Fruit fly (Drosophila melanogaster) whole organism, embryonic: ENCODE data around the gene CG5969.
A peak's percentile ranks its signal among the peaks of the same experiment; 100 is the strongest.

Experiments used
- Bteb2 ChIP-seq: fragments of 200-800 bp; sonication (Bioruptor generic); optimal IDR thresholded peaks from 2 replicates; lab custom pipeline; 2016; ENCODE audit warnings: missing biosample characterization, missing genetic modification characterization
- CG11093 ChIP-seq: fragments of 200-800 bp; sonication (Bioruptor generic); IDR thresholded peaks from 3 replicates; pipeline ENCODE4 v1.3.6; 2022; ENCODE audit warnings: missing biosample characterization, missing genetic modification characterization
- CG11695 ChIP-seq: fragments of 200-800 bp; sonication (Bioruptor generic); IDR thresholded peaks from 3 replicates; pipeline ENCODE4 v1.3.6; 2022; ENCODE audit warnings: missing biosample characterization, missing genetic modification characterization
- CG12744 ChIP-seq: fragments of 200-800 bp; sonication (Bioruptor generic); optimal IDR thresholded peaks from 2 replicates; lab custom pipeline; 2016; ENCODE audit warnings: missing biosample characterization, missing genetic modification characterization
- CG13624 ChIP-seq: fragments of 200-800 bp; sonication (Bioruptor generic); optimal IDR thresholded peaks from 2 replicates; lab custom pipeline; 2016; ENCODE audit warnings: missing biosample characterization, missing genetic modification characterization
- CG15073 ChIP-seq: fragments of 200-800 bp; sonication (Bioruptor generic); optimal IDR thresholded peaks from 2 replicates; lab custom pipeline; 2016; ENCODE audit warnings: missing biosample characterization, missing genetic modification characterization
- CG18619 ChIP-seq: fragments of 200-800 bp; sonication (Bioruptor generic); optimal IDR thresholded peaks from 3 replicates; lab custom pipeline; 2017; ENCODE audit warnings: missing biosample characterization, mild to moderate bottlenecking, missing genetic modification characterization
- CG2120 ChIP-seq: fragments of 200-800 bp; sonication (Bioruptor generic); optimal IDR thresholded peaks from 3 replicates; lab custom pipeline; 2016; ENCODE audit warnings: missing biosample characterization, missing genetic modification characterization
- CG4617 ChIP-seq: fragments of 200-800 bp; sonication (Bioruptor generic); optimal IDR thresholded peaks from 3 replicates; lab custom pipeline; 2016; ENCODE audit warnings: missing biosample characterization, missing genetic modification characterization, borderline replicate concordance
- CG4707 ChIP-seq: fragments of 200-800 bp; sonication (Bioruptor generic); optimal IDR thresholded peaks from 2 replicates; lab custom pipeline; 2018; ENCODE audit warnings: missing biosample characterization, mild to moderate bottlenecking, missing genetic modification characterization, moderate library complexity
- CG6813 ChIP-seq: fragments of 200-800 bp; sonication (Bioruptor generic); optimal IDR thresholded peaks from 2 replicates; lab custom pipeline; 2017; ENCODE audit warnings: missing biosample characterization, missing genetic modification characterization, mild to moderate bottlenecking, moderate library complexity, missing genetic modification reagents
- CG8281 ChIP-seq: fragments of 200-800 bp; sonication (Bioruptor generic); optimal IDR thresholded peaks from 2 replicates; lab custom pipeline; 2018; ENCODE audit warnings: missing biosample characterization, mild to moderate bottlenecking, missing genetic modification characterization, moderate library complexity
- Dref ChIP-seq: fragments of 200-800 bp; sonication (Bioruptor generic); IDR thresholded peaks from 2 replicates; pipeline ENCODE4 v1.3.6; 2022; ENCODE audit warnings: missing biosample characterization, missing genetic modification characterization
- HLH4C ChIP-seq: fragments of 200-800 bp; sonication (Bioruptor generic); IDR thresholded peaks from 3 replicates; pipeline ENCODE4 v1.3.6; 2022; ENCODE audit warnings: missing biosample characterization, missing genetic modification characterization; ENCODE audit not compliant: partially characterized antibody
- Opbp ChIP-seq: fragments of 200-800 bp; sonication (Bioruptor generic); IDR thresholded peaks from 3 replicates; pipeline ENCODE4 v1.3.6; 2022; ENCODE audit warnings: missing biosample characterization, missing genetic modification characterization; ENCODE audit not compliant: partially characterized antibody
- Pdp1 ChIP-seq, 2 experiments: fragments of 200-800 bp; sonication (Bioruptor generic); optimal IDR thresholded peaks; 3 replicates each; lab custom pipeline; 2016; ENCODE audit warnings: missing biosample characterization in 2 of 2, missing genetic modification characterization in 2 of 2, mild to moderate bottlenecking in 1 of 2, moderate library complexity in 1 of 2
- Scr ChIP-seq: fragments of 200-800 bp; sonication (Bioruptor generic); IDR thresholded peaks from 2 replicates; pipeline ENCODE4 v1.3.6; 2022; ENCODE audit warnings: missing biosample characterization, missing genetic modification characterization; ENCODE audit not compliant: partially characterized antibody
- Sry-β ChIP-seq: fragments of 200-800 bp; sonication (Bioruptor generic); optimal IDR thresholded peaks from 2 replicates; lab custom pipeline; 2018; ENCODE audit warnings: missing biosample characterization, mild to moderate bottlenecking, missing genetic modification characterization, moderate library complexity
- TFAM ChIP-seq: fragments of 200-800 bp; sonication (Bioruptor generic); optimal IDR thresholded peaks from 2 replicates; lab custom pipeline; 2017; ENCODE audit warnings: missing biosample characterization, missing genetic modification characterization, inconsistent platforms
- al ChIP-seq: fragments of 200-800 bp; sonication (Bioruptor generic); IDR thresholded peaks from 2 replicates; pipeline ENCODE4 v1.3.6; 2022; ENCODE audit warnings: missing biosample characterization, missing genetic modification characterization
- ci ChIP-seq: fragments of 200-800 bp; sonication (Bioruptor generic); IDR thresholded peaks from 3 replicates; pipeline ENCODE4 v1.3.6; 2022; ENCODE audit warnings: missing biosample characterization, missing genetic modification characterization
- crp ChIP-seq, 2 experiments: fragments of 200-800 bp; sonication (Bioruptor generic); optimal IDR thresholded peaks; 2 replicates in 1 of 2; 3 replicates in 1 of 2; lab custom pipeline; 2017; ENCODE audit warnings: missing biosample characterization in 2 of 2, missing genetic modification characterization in 2 of 2, mild to moderate bottlenecking in 1 of 2, moderate library complexity in 1 of 2
- ems ChIP-seq: fragments of 200-800 bp; sonication (Bioruptor generic); optimal IDR thresholded peaks from 3 replicates; lab custom pipeline; 2016; ENCODE audit warnings: missing biosample characterization, missing genetic modification characterization
- gro ChIP-seq: fragments of 200-800 bp; sonication (Bioruptor generic); optimal IDR thresholded peaks from 2 replicates; lab custom pipeline; 2016; ENCODE audit warnings: missing biosample characterization, missing genetic modification characterization
- ham ChIP-seq: fragments of 200-800 bp; sonication (Bioruptor generic); IDR thresholded peaks from 2 replicates; pipeline ENCODE4 v1.3.6; 2022; ENCODE audit warnings: missing biosample characterization, missing genetic modification characterization
- insv ChIP-seq, 2 experiments: fragments of 200-800 bp; sonication (Bioruptor generic); optimal IDR thresholded peaks; 3 replicates each; lab custom pipeline; 2016 to 2018; ENCODE audit warnings: missing biosample characterization in 2 of 2, missing genetic modification characterization in 2 of 2
- ken ChIP-seq: fragments of 200-800 bp; sonication (Bioruptor generic); IDR thresholded peaks from 3 replicates; pipeline ENCODE4 v1.3.6; 2022; ENCODE audit warnings: missing biosample characterization, missing genetic modification characterization
- mam ChIP-seq: fragments of 200-800 bp; sonication (Bioruptor generic); optimal IDR thresholded peaks from 3 replicates; lab custom pipeline; 2016; ENCODE audit warnings: missing biosample characterization, missing genetic modification characterization
- pb ChIP-seq: fragments of 200-800 bp; sonication (Bioruptor generic); optimal IDR thresholded peaks from 3 replicates; lab custom pipeline; 2016; ENCODE audit warnings: missing biosample characterization, missing genetic modification characterization
- pfk ChIP-seq: fragments of 200-800 bp; sonication (Bioruptor generic); optimal IDR thresholded peaks from 2 replicates; lab custom pipeline; 2018; ENCODE audit warnings: missing biosample characterization, mild to moderate bottlenecking, missing genetic modification characterization, moderate library complexity
- pnt ChIP-seq: fragments of 200-800 bp; sonication (Bioruptor generic); optimal IDR thresholded peaks from 3 replicates; lab custom pipeline; 2016; ENCODE audit warnings: missing biosample characterization, missing genetic modification characterization
- prd ChIP-seq, 3 experiments: fragments of >200 bp in 2 of 3; fragments of 200-800 bp in 1 of 3; sonication (Bioruptor generic) in 1 of 3; optimal IDR thresholded peaks in 2 of 3; IDR thresholded peaks in 1 of 3; 2 replicates in 2 of 3; 3 replicates in 1 of 3; pipeline versions ENCODE4 v1.3.6 to Lab custom; 2017 to 2022; ENCODE audit warnings: missing biosample characterization in 1 of 3, missing genetic modification characterization in 1 of 3
- schlank ChIP-seq: fragments of 200-800 bp; sonication (Bioruptor generic); optimal IDR thresholded peaks from 2 replicates; lab custom pipeline; 2018; ENCODE audit warnings: missing biosample characterization, mild to moderate bottlenecking, missing genetic modification characterization
- so ChIP-seq: fragments of 200-800 bp; sonication (Bioruptor generic); IDR thresholded peaks from 3 replicates; pipeline ENCODE4 v1.3.6; 2022; ENCODE audit warnings: missing biosample characterization, missing genetic modification characterization
- tgo ChIP-seq: fragments of 200-800 bp; sonication (Bioruptor generic); IDR thresholded peaks from 3 replicates; pipeline ENCODE4 v1.3.6; 2022; ENCODE audit warnings: missing biosample characterization, missing genetic modification characterization
- tio ChIP-seq: fragments of 200-800 bp; sonication (Bioruptor generic); optimal IDR thresholded peaks from 2 replicates; lab custom pipeline; 2017; ENCODE audit warnings: missing biosample characterization, missing genetic modification characterization, inconsistent platforms
- ttk ChIP-seq: fragments of 200-800 bp; sonication (Bioruptor generic); IDR thresholded peaks from 2 replicates; pipeline ENCODE4 v2.1.2; 2022; ENCODE audit warnings: missing biosample characterization, missing genetic modification characterization
- vnd ChIP-seq: fragments of 200-800 bp; sonication (Bioruptor generic); IDR thresholded peaks from 3 replicates; pipeline ENCODE4 v1.3.6; 2022; ENCODE audit warnings: missing biosample characterization, missing genetic modification characterization; ENCODE audit not compliant: partially characterized antibody
- zen2 ChIP-seq: fragments of 200-800 bp; sonication (Bioruptor generic); IDR thresholded peaks from 3 replicates; pipeline ENCODE4 v1.3.6; 2022; ENCODE audit warnings: missing biosample characterization, missing genetic modification characterization; ENCODE audit not compliant: partially characterized antibody

Gene CG5969

DNA sequence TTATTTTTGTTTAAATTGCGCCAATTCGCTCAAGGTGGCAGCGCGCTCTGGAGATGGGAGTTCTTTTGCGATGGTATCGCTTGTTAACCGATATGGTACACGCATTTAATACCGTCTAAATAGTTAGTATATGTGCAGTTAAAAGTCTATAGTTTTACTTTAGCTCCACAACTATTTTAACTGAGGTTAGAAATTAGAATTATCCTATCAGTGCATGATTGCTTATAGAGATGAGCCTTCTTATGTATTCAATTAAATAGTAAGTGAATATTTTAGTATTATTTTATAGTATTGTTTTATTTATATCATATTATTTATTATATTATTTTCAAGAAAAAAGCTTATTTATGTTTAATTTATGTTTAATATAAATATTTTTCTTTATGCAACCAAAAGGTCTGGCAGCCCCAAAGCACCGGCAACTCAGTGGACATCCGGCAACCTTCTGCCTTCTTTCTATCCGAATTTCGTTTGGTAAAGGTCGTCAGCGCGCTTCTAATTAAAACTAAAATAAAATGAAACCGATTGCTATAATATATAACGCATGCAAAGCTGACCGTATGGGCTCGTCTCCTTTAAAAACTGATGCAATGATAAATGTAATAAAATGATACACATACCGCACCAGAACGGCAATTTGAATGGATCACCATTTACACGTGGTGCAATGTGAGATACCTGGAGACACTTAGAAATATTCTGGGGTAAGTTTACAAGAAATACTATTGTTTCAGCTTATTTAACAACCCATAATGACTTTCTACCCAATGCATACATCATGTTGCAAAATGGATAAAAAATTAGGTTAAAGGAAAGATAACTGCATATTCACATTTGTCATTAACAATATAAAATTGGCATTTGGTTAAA lies 20.5 kb upstream of the CG5969 start, which contains the start of gene CG5199 (continued):
- TF ChIP-seq pb (GFP tag; lab: Kevin White, UChicago): no peak
- TF ChIP-seq CG12744 (GFP tag; lab: Kevin White, UChicago): no peak
- peak; percentile 37 for TF ChIP-seq Sry-β (GFP tag; lab: Kevin White, UChicago)
- no peak for TF ChIP-seq ems (GFP tag; lab: Kevin White, UChicago)
- TF ChIP-seq Scr: peak; percentile 89
- TF ChIP-seq CG8281: peak; percentile 17
- TF ChIP-seq zen2 (GFP tag; lab: Robert Waterston, UW): peak; percentile 52; the same call in 1 of the 3 replicates
- peak; percentile 82 for TF ChIP-seq mam
- no peak for TF ChIP-seq so (GFP tag; lab: Robert Waterston, UW)
- TF ChIP-seq CG6813 (GFP tag; lab: Kevin White, UChicago): peak; percentile 37
- TF ChIP-seq pfk (GFP tag; lab: Kevin White, UChicago): no peak
- peak in 1 of 2 experiments; percentile 3 for TF ChIP-seq crp (GFP tag; optimal IDR thresholded peaks at IDR 0.05; lab: Kevin White, UChicago)
- peak; percentile 62 for TF ChIP-seq CG2120 (GFP tag; lab: Kevin White, UChicago)
- TF ChIP-seq HLH4C (GFP tag; lab: Robert Waterston, UW): peak; percentile 61; the same call in 1 of the 3 replicates
- TF ChIP-seq Bteb2 (GFP tag; lab: Kevin White, UChicago): no peak
- peak; percentile 56; the same call in 2 of the 3 replicates for TF ChIP-seq CG11695
- TF ChIP-seq TFAM: no peak
- TF ChIP-seq ci (GFP tag; lab: Robert Waterston, UW): no peak
- no peak for TF ChIP-seq prd (optimal IDR thresholded peaks at IDR 0.05; lab: Kevin White, UChicago)
- TF ChIP-seq prd (GFP tag; IDR thresholded peaks at IDR 0.05; lab: Robert Waterston, UW): peak; percentile 85
- 0 out of 3 replicates have a peak, but pooled peaks have one; percentile 18 for TF ChIP-seq ken
- TF ChIP-seq CG4617: peak; percentile 48
- TF ChIP-seq CG18619 (GFP tag; lab: Kevin White, UChicago): peak; percentile 55
- 0 out of 2 replicates have a peak, but pooled peaks have one; percentile 11 for TF ChIP-seq al (GFP tag; lab: Robert Waterston, UW)
- peak; percentile 12 for TF ChIP-seq CG15073 (GFP tag; lab: Kevin White, UChicago)
- no peak for TF ChIP-seq gro (GFP tag; lab: Kevin White, UChicago)
- TF ChIP-seq CG4707 (GFP tag; lab: Kevin White, UChicago): no peak
- peak; percentile 63; the same call in 2 of the 3 replicates for TF ChIP-seq CG11093 (GFP tag; lab: Robert Waterston, UW)
- peak; percentile 70 for TF ChIP-seq pnt
- TF ChIP-seq tgo: peak; percentile 72
- no peak for TF ChIP-seq schlank
- peak; percentile 26; the same call in 1 of the 2 replicates for TF ChIP-seq Dref (GFP tag; lab: Robert Waterston, UW)
- TF ChIP-seq, all 482 proteins: peak for 275

- TF ChIP-seq tio (no peak), insv (GFP tag; optimal IDR thresholded peaks at IDR 0.05; lab: Kevin White, UChicago) (no peak), vnd (GFP tag; lab: Robert Waterston, UW) (no peak), Pdp1 (GFP tag; optimal IDR thresholded peaks at IDR 0.05; lab: Kevin White, UChicago) (no peak), ttk (GFP tag; lab: Robert Waterston, UW) (no peak), ham (no peak), Opbp (GFP tag; lab: Robert Waterston, UW) (no peak), CG13624 (no peak)
Observed at dm6 chr3L:20460383-20460782, 13.2 kb upstream of the CG5969 start, which contains the start of gene mag. Gene mag, plus strand, starts transcription at chr3L:20460683.
